Worm (Caenorhabditis elegans) whole organism, L2 larva: Measurements from ENCODE around the gene Y94H6A.3.

Experiments
- R02D3.7 ChIP-seq: fragments of 150-350 bp; optimal IDR thresholded peaks from 2 replicates; lab custom pipeline; 2014; ENCODE audit warnings: missing biosample characterization, missing genetic modification characterization
- Y55F3AM.14 ChIP-seq: fragments of 200-800 bp; sonication (Bioruptor generic); optimal IDR thresholded peaks from 2 replicates; lab custom pipeline; 2018; ENCODE audit warnings: mild to moderate bottlenecking, missing genetic modification characterization, missing compliant biosample characterization
- alr-1 ChIP-seq: fragments of 150-350 bp; optimal IDR thresholded peaks from 2 replicates; lab custom pipeline; 2014; ENCODE audit warnings: missing biosample characterization, missing genetic modification characterization
- elt-1 ChIP-seq: fragments of 150-350 bp; optimal IDR thresholded peaks from 2 replicates; lab custom pipeline; 2014; ENCODE audit warnings: missing biosample characterization, missing genetic modification characterization
- lsy-2 ChIP-seq, 2 experiments: fragments of 150-350 bp in 1 of 2; sonication (generic microtip) in 1 of 2; optimal IDR thresholded peaks; 2 replicates each; lab custom pipeline; 2014 to 2017; ENCODE audit warnings: missing biosample characterization in 2 of 2, missing genetic modification characterization in 2 of 2
- nhr-11 ChIP-seq: fragments of 150-350 bp; optimal IDR thresholded peaks from 2 replicates; lab custom pipeline; 2014; ENCODE audit warnings: missing biosample characterization, missing genetic modification characterization
- nhr-23 ChIP-seq: fragments of 150-350 bp; optimal IDR thresholded peaks from 2 replicates; lab custom pipeline; 2014; ENCODE audit warnings: missing biosample characterization, missing genetic modification reagents, missing genetic modification characterization
- nhr-77 ChIP-seq: fragments of 150-350 bp; optimal IDR thresholded peaks from 2 replicates; lab custom pipeline; 2014; ENCODE audit warnings: missing biosample characterization, missing genetic modification characterization
- sem-4 ChIP-seq: fragments of 150-350 bp; optimal IDR thresholded peaks from 2 replicates; lab custom pipeline; 2014; ENCODE audit warnings: missing biosample characterization, missing genetic modification reagents, missing genetic modification characterization
- ztf-1 ChIP-seq: fragments of 200-800 bp; sonication (Bioruptor generic); conservative IDR thresholded peaks from 2 replicates; pipeline ENCODE4 v1.3.6; 2022; ENCODE audit warnings: missing genetic modification characterization, missing compliant biosample characterization
- ztf-11 ChIP-seq: sonication (generic microtip); optimal IDR thresholded peaks from 2 replicates; lab custom pipeline; 2017; ENCODE audit warnings: missing biosample characterization, missing genetic modification characterization

- TF ChIP-seq ztf-11 (tag; lab: Kevin White, UChicago) (no peak), sem-4 (tag; lab: Kevin White, UChicago) (no peak), nhr-77 (tag; lab: Kevin White, UChicago) (no peak), nhr-11 (tag; lab: Kevin White, UChicago) (no peak), alr-1 (no peak), lsy-2 (tag; optimal IDR thresholded peaks at IDR 0.05; lab: Kevin White, UChicago) (no peak), elt-1 (no peak), ztf-1 (GFP tag; lab: Robert Waterston, UW) (no peak), R02D3.7 (tag; lab: Kevin White, UChicago) (no peak), Y55F3AM.14 (no peak), nhr-23 (tag; lab: Kevin White, UChicago) (no peak)
Measured at ce11 chrIV:2654965-2655364, 21.3 kb upstream of the Y94H6A.3 start.
